Worm (Caenorhabditis elegans) whole organism, L1 larva: ENCODE measurements around the gene papl-1.

ENCODE experiments used
- C16A3.4 ChIP-seq: fragments of 150-350 bp; optimal IDR thresholded peaks from 2 replicates; lab custom pipeline; 2014; ENCODE audit warnings: missing biosample characterization, missing genetic modification characterization
- F16B12.6 ChIP-seq: fragments of 150-350 bp; optimal IDR thresholded peaks from 2 replicates; lab custom pipeline; 2014; ENCODE audit warnings: missing biosample characterization, missing genetic modification characterization
- alr-1 ChIP-seq: fragments of 200-800 bp; sonication (Bioruptor generic); optimal IDR thresholded peaks from 2 replicates; lab custom pipeline; 2018; ENCODE audit warnings: borderline replicate concordance, mild to moderate bottlenecking, missing genetic modification characterization, missing compliant biosample characterization
- blmp-1 ChIP-seq: fragments of 150-350 bp; optimal IDR thresholded peaks from 2 replicates; lab custom pipeline; 2014; ENCODE audit warnings: missing biosample characterization, missing genetic modification characterization
- ceh-82 ChIP-seq, 3 experiments: fragments of 150-350 bp in 1 of 3; sonication (generic microtip) in 2 of 3; optimal IDR thresholded peaks; 2 replicates each; lab custom pipeline; 2014 to 2017; ENCODE audit warnings: missing biosample characterization in 3 of 3, missing genetic modification characterization in 3 of 3
- ces-1 ChIP-seq: fragments of 150-350 bp; optimal IDR thresholded peaks from 2 replicates; lab custom pipeline; 2014; ENCODE audit warnings: missing biosample characterization, missing genetic modification reagents, missing genetic modification characterization
- dpl-1 ChIP-seq, 3 experiments: fragments of 150-350 bp in 2 of 3; sonication (generic microtip) in 1 of 3; optimal IDR thresholded peaks; 2 replicates each; lab custom pipeline; 2014 to 2017; ENCODE audit warnings: missing biosample characterization in 3 of 3, missing genetic modification characterization in 3 of 3, missing genetic modification reagents in 3 of 3
- dsc-1 ChIP-seq: sonication (generic microtip); optimal IDR thresholded peaks from 2 replicates; lab custom pipeline; 2016; ENCODE audit warnings: mild to moderate bottlenecking, missing genetic modification characterization, missing compliant biosample characterization
- efl-3 ChIP-seq: fragments of 200-800 bp; sonication (Bioruptor generic); optimal IDR thresholded peaks from 2 replicates; lab custom pipeline; 2018; ENCODE audit warnings: mild to moderate bottlenecking, missing genetic modification characterization, missing compliant biosample characterization
- egl-13 ChIP-seq: sonication (generic microtip); optimal IDR thresholded peaks from 2 replicates; lab custom pipeline; 2016; ENCODE audit warnings: missing genotype, missing genetic modification reagents, missing genetic modification characterization, missing compliant biosample characterization
- egl-27 ChIP-seq, 2 experiments: fragments of 150-350 bp in 1 of 2; sonication (generic microtip); optimal IDR thresholded peaks; 3 replicates each; lab custom pipeline; 2017 to 2018; ENCODE audit warnings: missing biosample characterization in 2 of 2, missing genetic modification characterization in 2 of 2, missing genetic modification reagents in 2 of 2
- fkh-10 ChIP-seq: sonication (generic microtip); optimal IDR thresholded peaks from 2 replicates; lab custom pipeline; 2017; ENCODE audit warnings: missing biosample characterization, missing genetic modification reagents, missing genetic modification characterization
- fkh-4 ChIP-seq: sonication (generic microtip); optimal IDR thresholded peaks from 2 replicates; lab custom pipeline; 2016; ENCODE audit warnings: missing compliant biosample characterization, missing genetic modification characterization, borderline replicate concordance
- fos-1 ChIP-seq: fragments of 150-350 bp; optimal IDR thresholded peaks from 2 replicates; lab custom pipeline; 2014; ENCODE audit warnings: missing biosample characterization, missing genetic modification characterization
- grh-1 ChIP-seq: fragments of 200-800 bp; sonication (Bioruptor generic); IDR thresholded peaks from 2 replicates; pipeline ENCODE4 v1.3.6; 2022; ENCODE audit warnings: missing genetic modification reagents, missing genetic modification characterization, missing compliant biosample characterization
- hlh-4 ChIP-seq: sonication (generic microtip); optimal IDR thresholded peaks from 2 replicates; lab custom pipeline; 2016; ENCODE audit warnings: mild to moderate bottlenecking, missing genetic modification characterization, missing compliant biosample characterization
- hpl-2 ChIP-seq: fragments of 150-350 bp; optimal IDR thresholded peaks from 2 replicates; lab custom pipeline; 2014; ENCODE audit warnings: missing biosample characterization, missing genetic modification reagents, missing genetic modification characterization
- isw-1 ChIP-seq: fragments of 200-800 bp; sonication (Bioruptor generic); IDR thresholded peaks from 2 replicates; pipeline ENCODE4 v1.3.6; 2022; ENCODE audit warnings: missing genetic modification characterization, missing compliant biosample characterization
- jun-1 ChIP-seq: fragments of 150-350 bp; optimal IDR thresholded peaks from 2 replicates; lab custom pipeline; 2014; ENCODE audit warnings: missing biosample characterization, missing genetic modification reagents, missing genetic modification characterization
- lin-13 ChIP-seq: fragments of 150-350 bp; optimal IDR thresholded peaks from 2 replicates; lab custom pipeline; 2014; ENCODE audit warnings: missing biosample characterization, missing genetic modification reagents, missing genetic modification characterization
- lin-14 ChIP-seq: fragments of 200-800 bp; sonication (Bioruptor generic); optimal IDR thresholded peaks from 2 replicates; lab custom pipeline; 2018; ENCODE audit warnings: mild to moderate bottlenecking, missing genetic modification characterization, moderate library complexity, missing compliant biosample characterization
- lsy-2 ChIP-seq, 2 experiments: fragments of 150-350 bp; optimal IDR thresholded peaks; 2 replicates each; lab custom pipeline; 2014; ENCODE audit warnings: missing biosample characterization in 2 of 2, missing genetic modification characterization in 2 of 2
- nhr-84 ChIP-seq: sonication (generic microtip); optimal IDR thresholded peaks from 2 replicates; lab custom pipeline; 2017; ENCODE audit warnings: missing biosample characterization, missing genetic modification characterization
- nhr-85 ChIP-seq: sonication (generic microtip); peaks from one replicate; lab custom pipeline; 2016; ENCODE audit warnings: missing genetic modification characterization, inconsistent platforms, missing compliant biosample characterization
- nhr-90 ChIP-seq: sonication (generic microtip); optimal IDR thresholded peaks from 2 replicates; lab custom pipeline; 2016; ENCODE audit warnings: mild to moderate bottlenecking, missing genetic modification characterization, missing compliant biosample characterization; ENCODE audit not compliant: poor library complexity
- pag-3 ChIP-seq: sonication (generic microtip); optimal IDR thresholded peaks from 2 replicates; lab custom pipeline; 2017; ENCODE audit warnings: missing genetic modification characterization, mild to moderate bottlenecking, missing compliant biosample characterization, antibody characterized with exemption, borderline replicate concordance; ENCODE audit not compliant: insufficient read depth
- pax-3 ChIP-seq: fragments of 200-800 bp; sonication (Bioruptor generic); optimal IDR thresholded peaks from 2 replicates; lab custom pipeline; 2018; ENCODE audit warnings: mild to moderate bottlenecking, missing genetic modification characterization, moderate library complexity, missing compliant biosample characterization
- pqm-1 ChIP-seq: sonication (generic microtip); optimal IDR thresholded peaks from 3 replicates; lab custom pipeline; 2017; ENCODE audit warnings: missing biosample characterization, missing genetic modification characterization
- skn-1 ChIP-seq: fragments of 150-350 bp; optimal IDR thresholded peaks from 2 replicates; lab custom pipeline; 2014; ENCODE audit warnings: missing biosample characterization, missing genetic modification characterization
- snu-23 ChIP-seq: sonication (generic microtip); optimal IDR thresholded peaks from 2 replicates; lab custom pipeline; 2016; ENCODE audit warnings: missing genetic modification characterization, missing compliant biosample characterization
- tbx-2 ChIP-seq: sonication (generic microtip); optimal IDR thresholded peaks from 2 replicates; lab custom pipeline; 2016; ENCODE audit warnings: missing genetic modification characterization, missing compliant biosample characterization
- tlp-1 ChIP-seq: fragments of 150-350 bp; optimal IDR thresholded peaks from 2 replicates; lab custom pipeline; 2014; ENCODE audit warnings: missing biosample characterization, missing genetic modification characterization
- unc-98 ChIP-seq: fragments of 200-800 bp; sonication (Bioruptor generic); IDR thresholded peaks from 2 replicates; pipeline ENCODE4 v1.3.6; 2022; ENCODE audit warnings: missing genetic modification characterization, missing compliant biosample characterization
- zag-1 ChIP-seq: fragments of 150-350 bp; optimal IDR thresholded peaks from 2 replicates; lab custom pipeline; 2014; ENCODE audit warnings: missing biosample characterization, missing genetic modification characterization

Gene papl-1

DNA sequence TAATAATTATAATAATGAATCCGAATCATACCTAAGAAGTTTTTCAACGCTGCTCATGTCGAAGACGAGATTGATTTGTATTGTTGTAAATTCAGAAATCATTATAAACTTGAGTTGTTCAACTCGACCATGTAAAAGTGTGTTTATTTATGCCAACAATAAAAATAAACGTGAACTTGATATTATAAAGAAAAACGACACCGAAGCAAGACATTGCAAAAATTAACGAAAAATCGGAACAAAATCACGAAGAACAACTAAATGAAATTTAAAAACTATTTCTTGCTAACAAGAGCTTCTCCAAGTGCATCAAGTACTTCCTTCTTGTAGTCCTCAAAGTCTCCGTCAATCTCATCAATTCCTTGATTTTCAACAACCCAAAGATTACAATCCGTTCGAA is 1.4 kb upstream of the papl-1 start, which contains the start of gene F18E2.15:
Gene F18E2.15, minus strand, starts transcription at position 101 of the 400 bp plus-strand sequence.
- TF ChIP-seq fos-1 (tag; lab: Kevin White, UChicago) (no peak), skn-1 (tag; lab: Kevin White, UChicago) (no peak), zag-1 (no peak), alr-1 (no peak), nhr-90 (tag; lab: Kevin White, UChicago) (no peak), hpl-2 (no peak), lsy-2 (tag; optimal IDR thresholded peaks at IDR 0.05; lab: Kevin White, UChicago) (no peak), egl-27 (tag; optimal IDR thresholded peaks at IDR 0.05; lab: Kevin White, UChicago) (no peak), grh-1 (GFP tag; lab: Robert Waterston, UW) (no peak), pax-3 (tag; lab: Kevin White, UChicago) (no peak), tbx-2 (no peak), egl-13 (tag; lab: Kevin White, UChicago) (no peak), ceh-82 (tag; optimal IDR thresholded peaks at IDR 0.05; lab: Kevin White, UChicago) (no peak), jun-1 (no peak), unc-98 (GFP tag; lab: Robert Waterston, UW) (no peak), dpl-1 (GFP tag; optimal IDR thresholded peaks at IDR 0.05; lab: Kevin White, UChicago) (no peak), lin-13 (GFP tag; lab: Kevin White, UChicago) (no peak)

- TF ChIP-seq ceh-82 (tag; optimal IDR thresholded peaks at IDR 0.05; lab: Kevin White, UChicago) (no peak), efl-3 (GFP tag; lab: Kevin White, UChicago) (no peak), C16A3.4 (no peak), tlp-1 (no peak), egl-13 (tag; lab: Kevin White, UChicago) (no peak)
Measured at ce11 chrV:12754839-12755238, 4.7 kb downstream of the papl-1 start, which contains the start of gene gpa-13. gpa-13 (minus strand) TSS chrV:12754939.

DNA sequence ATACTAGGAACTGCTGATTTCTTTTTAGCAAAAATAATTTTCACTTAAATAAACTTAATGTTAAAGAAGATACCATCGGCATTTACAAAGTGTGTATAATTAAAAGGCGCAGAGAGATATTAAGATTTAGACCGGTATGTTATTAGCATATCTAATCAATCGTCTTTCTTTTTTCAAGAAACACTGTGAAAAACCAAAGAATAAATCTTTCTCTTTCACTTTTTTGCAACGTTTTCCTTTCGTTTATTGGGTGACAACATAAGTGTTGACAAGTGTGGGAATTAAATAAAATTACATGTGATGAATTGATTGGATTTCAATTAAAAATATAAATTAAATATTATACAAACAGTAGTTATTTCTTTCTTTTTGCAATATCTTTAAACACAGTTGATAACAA is 7.2 kb downstream of the papl-1 start, which contains the start of gene C15C8.8:
Gene C15C8.8, minus strand, starts transcription at position 101 of the 400 bp plus-strand sequence.
- TF ChIP-seq snu-23 (GFP tag; lab: Kevin White, UChicago) (no peak), efl-3 (GFP tag; lab: Kevin White, UChicago) (no peak), blmp-1 (tag; lab: Kevin White, UChicago) (peak; percentile 40), F16B12.6 (no peak), pag-3 (tag; lab: Kevin White, UChicago) (no peak), nhr-85 (peak; percentile 25), hlh-4 (tag; lab: Kevin White, UChicago) (no peak)
- TF ChIP-seq, all 84 proteins: peak for 2

DNA sequence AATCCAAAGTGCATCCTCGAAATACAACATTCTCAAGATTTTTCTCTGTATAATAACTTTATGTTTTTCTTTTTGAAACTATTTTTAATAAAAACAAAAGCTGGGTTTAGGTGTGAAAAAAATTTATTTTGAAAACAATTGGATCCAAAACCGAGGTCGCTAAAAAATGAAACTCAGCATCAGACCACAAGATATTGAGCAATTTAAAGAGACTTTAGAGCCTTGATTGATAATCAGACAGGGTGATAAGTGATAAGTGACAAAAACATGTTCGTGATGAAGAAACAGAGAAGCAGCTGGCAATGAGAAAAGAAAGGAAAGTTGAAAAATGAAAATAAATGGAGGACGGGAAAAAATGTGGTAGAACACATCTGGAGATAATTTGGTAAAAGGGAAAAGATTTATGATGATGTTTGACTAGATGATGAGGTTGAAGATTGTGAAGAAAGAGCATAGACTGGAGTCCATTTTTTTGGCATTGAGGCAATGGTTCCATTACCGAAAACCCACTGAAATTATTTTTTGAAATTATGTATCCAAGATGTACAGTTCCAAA is 8.0 kb downstream of the papl-1 start, which contains the start of gene C15C8.6:
Gene C15C8.6, minus strand, starts transcription at position 51 of the 556 bp plus-strand sequence.
- TF ChIP-seq pqm-1 = no peak
- peak; percentile 83 for TF ChIP-seq fkh-4 (tag; lab: Kevin White, UChicago)
- peak; percentile 87 for TF ChIP-seq dsc-1 (tag; lab: Kevin White, UChicago)

DNA sequence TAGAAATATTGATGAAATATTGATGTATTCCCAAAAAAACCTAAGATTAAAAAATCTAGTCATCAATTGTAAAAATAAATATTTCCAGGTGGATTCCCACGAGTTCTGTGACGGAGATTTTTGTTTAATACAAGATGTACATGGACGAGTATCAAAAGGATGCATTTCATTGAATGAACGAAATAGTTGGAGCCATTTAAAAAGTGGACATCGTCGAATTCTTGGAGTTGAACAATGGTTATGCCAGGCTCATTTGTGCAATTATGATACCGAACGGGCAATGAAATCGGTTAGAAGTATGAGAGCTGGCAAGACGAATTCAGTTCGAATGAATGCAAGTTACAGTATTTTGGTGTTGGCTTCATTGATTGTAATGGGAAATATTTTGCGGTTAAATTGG is 10.0 kb downstream of the papl-1 start:
- TF ChIP-seq tbx-2 (no peak), snu-23 (GFP tag; lab: Kevin White, UChicago) (no peak), nhr-84 (tag; lab: Kevin White, UChicago) (no peak), isw-1 (GFP tag; lab: Robert Waterston, UW) (no peak)

ce11 chrV:12747856-12748255 is 11.7 kb downstream of the papl-1 start, which contains the start of gene C15C8.5:
C15C8.5 (plus strand) TSS chrV:12748007.
- no peak for TF ChIP-seq nhr-84 (tag; lab: Kevin White, UChicago)
- peak; percentile 43 for TF ChIP-seq ces-1 (GFP tag; lab: Kevin White, UChicago)
- peak; percentile 36 for TF ChIP-seq lin-14 (GFP tag; lab: Kevin White, UChicago)
- peak; percentile 93 for TF ChIP-seq fkh-10 (GFP tag; lab: Kevin White, UChicago)
- no peak for TF ChIP-seq tlp-1
